Worm (Caenorhabditis elegans): ENCODE measurements around the gene F41C3.11.

ce11 chrII:4759835-4760234 lies 26.1 kb upstream of the F41C3.11 start:
- no peak for TF ChIP-seq zag-1 (tag; optimal IDR thresholded peaks at IDR 0.05)
- no peak for TF ChIP-seq nhr-28 (tag; optimal IDR thresholded peaks at IDR 0.05)
- TF ChIP-seq egl-27 (tag; optimal IDR thresholded peaks at IDR 0.05) = no peak
- no peak for TF ChIP-seq F44E2.7 (GFP tag; IDR thresholded peaks at IDR 0.05)
- TF ChIP-seq lin-38 (GFP tag; IDR thresholded peaks at IDR 0.05) = no peak
- no peak for TF ChIP-seq ama-1 (optimal IDR thresholded peaks at IDR 0.05)
- no peak for TF ChIP-seq pha-4 (GFP tag; IDR thresholded peaks at IDR 0.05)
- no peak for TF ChIP-seq pha-4 (tag; optimal IDR thresholded peaks at IDR 0.05)
- no peak for TF ChIP-seq Y75B8A.6 (GFP tag; IDR thresholded peaks at IDR 0.05)
